Worm (Caenorhabditis elegans) whole organism, L4 larva: Measurements from ENCODE around the gene T23E7.2.

Source experiments
- F44E2.7 ChIP-seq: fragments of 200-800 bp; sonication (Bioruptor generic); IDR thresholded peaks from 2 replicates; pipeline ENCODE4 v2.1.2; 2022; ENCODE audit warnings: missing genetic modification characterization, missing compliant biosample characterization
- aha-1 ChIP-seq: fragments of 150-350 bp; peaks from one replicate; lab custom pipeline; 2014; ENCODE audit warnings: missing biosample characterization, missing genetic modification characterization
- aly-2 ChIP-seq: sonication (generic microtip); optimal IDR thresholded peaks from 2 replicates; lab custom pipeline; 2018; ENCODE audit warnings: missing biosample characterization, missing genetic modification characterization
- ctbp-1 ChIP-seq: fragments of 200-800 bp; sonication (Bioruptor generic); IDR thresholded peaks from 2 replicates; pipeline ENCODE4 v1.3.6; 2022; ENCODE audit warnings: missing genetic modification reagents, missing genetic modification characterization, missing compliant biosample characterization
- fos-1 ChIP-seq: fragments of 150-350 bp; optimal IDR thresholded peaks from 2 replicates; lab custom pipeline; 2014; ENCODE audit warnings: missing biosample characterization, missing genetic modification characterization
- lin-15B ChIP-seq: fragments of 150-350 bp; sonication (generic microtip); optimal IDR thresholded peaks from 3 replicates; lab custom pipeline; 2014; ENCODE audit warnings: missing biosample characterization, missing genetic modification characterization
- nhr-10 ChIP-seq: fragments of 150-350 bp; optimal IDR thresholded peaks from 2 replicates; lab custom pipeline; 2014; ENCODE audit warnings: missing biosample characterization, missing genetic modification characterization
- pqm-1 ChIP-seq: sonication (generic microtip); optimal IDR thresholded peaks from 2 replicates; lab custom pipeline; 2017; ENCODE audit warnings: missing biosample characterization, missing genetic modification characterization
- snpc-1.2 ChIP-seq: fragments of 200-800 bp; sonication (Bioruptor generic); IDR thresholded peaks from 2 replicates; pipeline ENCODE4 v1.3.6; 2022; ENCODE audit warnings: missing genetic modification reagents, missing genetic modification characterization, missing compliant biosample characterization
- ztf-11 ChIP-seq: fragments of 150-350 bp; optimal IDR thresholded peaks from 2 replicates; lab custom pipeline; 2014; ENCODE audit warnings: missing biosample characterization, missing genetic modification characterization

DNA sequence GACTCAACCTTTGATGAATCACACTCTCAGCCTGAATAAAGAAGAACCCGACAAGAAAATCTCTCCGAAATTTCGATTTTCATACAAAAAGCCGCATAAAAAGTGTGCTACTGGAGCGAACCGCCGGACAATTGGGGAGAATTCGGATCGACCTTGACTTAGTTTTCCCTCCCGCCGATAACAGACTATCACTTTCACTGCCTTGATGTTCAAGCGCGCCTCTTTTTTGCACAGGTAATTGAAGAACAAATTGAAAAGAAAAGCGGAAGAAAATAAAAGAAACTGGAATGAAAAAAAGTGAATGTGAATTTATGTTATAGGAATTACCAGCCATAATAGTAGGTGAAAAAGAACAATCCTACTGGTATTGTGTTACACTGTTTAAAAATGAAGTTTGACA lies 15.1 kb downstream of the T23E7.2 start:
- TF ChIP-seq aly-2 (tag; lab: Kevin White, UChicago): no peak
- TF ChIP-seq lin-15B: no peak
- no peak for TF ChIP-seq fos-1 (tag; lab: Kevin White, UChicago)
- peak; percentile 18 for TF ChIP-seq aha-1 (tag; lab: Kevin White, UChicago)
- TF ChIP-seq F44E2.7: no peak
- no peak for TF ChIP-seq ctbp-1
- TF ChIP-seq ztf-11 (tag; lab: Kevin White, UChicago): no peak
- TF ChIP-seq pqm-1 (tag; lab: Kevin White, UChicago): no peak
- TF ChIP-seq nhr-10 (tag; lab: Kevin White, UChicago): no peak
- no peak for TF ChIP-seq snpc-1.2 (GFP tag; lab: Robert Waterston, UW)
